Worm (Caenorhabditis elegans) whole organism, early embryonic: Measurements from ENCODE around the gene nduf-9.

Experiments
- ama-1 ChIP-seq: fragments of 150-350 bp; optimal IDR thresholded peaks from 2 replicates; lab custom pipeline; 2014
- flt-1 ChIP-seq: fragments of 200-800 bp; sonication (Bioruptor generic); IDR thresholded peaks from 2 replicates; pipeline ENCODE4 v1.3.6; 2022; ENCODE audit warnings: missing genetic modification characterization, missing compliant biosample characterization
- tra-4 ChIP-seq: sonication (generic microtip); optimal IDR thresholded peaks from 2 replicates; lab custom pipeline; 2017; ENCODE audit warnings: missing genetic modification characterization, missing compliant biosample characterization

ce11 chrIII:3191729-3192128 lies 56.6 kb downstream of the nduf-9 start:
- TF ChIP-seq ama-1 (lab: Kevin White, UChicago): no peak
- no peak for TF ChIP-seq flt-1 (GFP tag; lab: Robert Waterston, UW)
- TF ChIP-seq tra-4 (tag; lab: Kevin White, UChicago): no peak
